Fruit fly (Drosophila melanogaster) whole organism, embryonic: ENCODE results near the gene Uba4.

Source experiments
- Asciz ChIP-seq: fragments of 200-800 bp; sonication (Bioruptor generic); optimal IDR thresholded peaks from 2 replicates; lab custom pipeline; 2017; ENCODE audit warnings: missing biosample characterization, mild to moderate bottlenecking, missing genetic modification characterization, missing genetic modification reagents
- Atf6 ChIP-seq: fragments of 200-800 bp; sonication (Bioruptor generic); IDR thresholded peaks from 2 replicates; pipeline ENCODE4 v1.3.6; 2022; ENCODE audit warnings: missing biosample characterization, missing genetic modification characterization
- B-H1 ChIP-seq: fragments of 200-800 bp; sonication (Bioruptor generic); IDR thresholded peaks from 3 replicates; pipeline ENCODE4 v1.3.6; 2022; ENCODE audit warnings: missing biosample characterization, missing genetic modification characterization
- B-H2 ChIP-seq: fragments of 200-800 bp; sonication (Bioruptor generic); optimal IDR thresholded peaks from 2 replicates; lab custom pipeline; 2018; ENCODE audit warnings: missing biosample characterization, mild to moderate bottlenecking, missing genetic modification characterization
- C15 ChIP-seq: fragments of 200-800 bp; sonication (Bioruptor generic); IDR thresholded peaks from 3 replicates; pipeline ENCODE4 v1.3.6; 2022; ENCODE audit warnings: missing biosample characterization, missing genetic modification characterization
- CG10147 ChIP-seq: fragments of 200-800 bp; sonication (Bioruptor generic); optimal IDR thresholded peaks from 2 replicates; lab custom pipeline; 2019; ENCODE audit warnings: missing biosample characterization, mild to moderate bottlenecking, missing genetic modification characterization, moderate library complexity
- CG10654 ChIP-seq: fragments of 200-800 bp; sonication (Bioruptor generic); optimal IDR thresholded peaks from 2 replicates; lab custom pipeline; 2016; ENCODE audit warnings: missing biosample characterization, missing genetic modification characterization
- CG11696 ChIP-seq: fragments of 200-800 bp; sonication (Bioruptor generic); IDR thresholded peaks from 2 replicates; pipeline ENCODE4 v1.3.6; 2022; ENCODE audit warnings: missing biosample characterization, missing genetic modification characterization
- CG11723 ChIP-seq: fragments of 200-800 bp; sonication (Bioruptor generic); optimal IDR thresholded peaks from 2 replicates; lab custom pipeline; 2017; ENCODE audit warnings: missing biosample characterization, mild to moderate bottlenecking, missing genetic modification characterization
- CG12071 ChIP-seq: fragments of 200-800 bp; sonication (Bioruptor generic); optimal IDR thresholded peaks from 3 replicates; lab custom pipeline; 2018; ENCODE audit warnings: missing biosample characterization, mild to moderate bottlenecking, missing genetic modification characterization
- CG12104 ChIP-seq: fragments of 200-800 bp; sonication (Bioruptor generic); optimal IDR thresholded peaks from 3 replicates; lab custom pipeline; 2016; ENCODE audit warnings: missing biosample characterization, missing genetic modification characterization
- CG1233 ChIP-seq: fragments of 200-800 bp; sonication (Bioruptor generic); optimal IDR thresholded peaks from 4 replicates; lab custom pipeline; 2018; ENCODE audit warnings: missing biosample characterization, mild to moderate bottlenecking, missing genetic modification characterization
- CG13775 ChIP-seq: fragments of 200-800 bp; sonication (Bioruptor generic); optimal IDR thresholded peaks from 3 replicates; lab custom pipeline; 2017; ENCODE audit warnings: missing biosample characterization, mild to moderate bottlenecking, missing genetic modification characterization
- CG14014 ChIP-seq: fragments of 200-800 bp; sonication (Bioruptor generic); IDR thresholded peaks from 2 replicates; pipeline ENCODE4 v1.3.6; 2022; ENCODE audit warnings: missing biosample characterization, missing genetic modification characterization
- CG14965 ChIP-seq: fragments of 200-800 bp; sonication (Bioruptor generic); optimal IDR thresholded peaks from 2 replicates; lab custom pipeline; 2016; ENCODE audit warnings: missing biosample characterization, missing genetic modification characterization, borderline replicate concordance
- CG16813 ChIP-seq: fragments of 200-800 bp; sonication (Bioruptor generic); IDR thresholded peaks from 3 replicates; pipeline ENCODE4 v1.3.6; 2022; ENCODE audit warnings: missing biosample characterization, missing genetic modification characterization; ENCODE audit not compliant: partially characterized antibody
- CG17568 ChIP-seq: fragments of 200-800 bp; sonication (Bioruptor generic); optimal IDR thresholded peaks from 2 replicates; lab custom pipeline; 2018; ENCODE audit warnings: missing biosample characterization, mild to moderate bottlenecking, missing genetic modification characterization, moderate library complexity
- CG18476 ChIP-seq: fragments of 200-800 bp; sonication (Bioruptor generic); optimal IDR thresholded peaks from 2 replicates; lab custom pipeline; 2016; ENCODE audit warnings: missing biosample characterization, mild to moderate bottlenecking, missing genetic modification characterization
- CG31224 ChIP-seq: fragments of 200-800 bp; sonication (Bioruptor generic); IDR thresholded peaks from 2 replicates; pipeline ENCODE4 v1.3.6; 2022; ENCODE audit warnings: missing biosample characterization, missing genetic modification characterization
- CG32532 ChIP-seq: fragments of 200-800 bp; sonication (Bioruptor generic); IDR thresholded peaks from 2 replicates; pipeline ENCODE4 v1.3.6; 2022; ENCODE audit warnings: missing biosample characterization, missing genetic modification characterization
- CG4820 ChIP-seq: fragments of 200-800 bp; sonication (Bioruptor generic); optimal IDR thresholded peaks from 3 replicates; lab custom pipeline; 2016; ENCODE audit warnings: missing biosample characterization, missing genetic modification characterization
- CG6254 ChIP-seq: fragments of 200-800 bp; sonication (Bioruptor generic); optimal IDR thresholded peaks from 3 replicates; lab custom pipeline; 2017; ENCODE audit warnings: mild to moderate bottlenecking, missing biosample characterization, missing genetic modification reagents, missing genetic modification characterization
- CG9727 ChIP-seq: fragments of 200-800 bp; sonication (Bioruptor generic); optimal IDR thresholded peaks from 3 replicates; lab custom pipeline; 2017; ENCODE audit warnings: missing biosample characterization, mild to moderate bottlenecking, missing genetic modification characterization
- ERR ChIP-seq: fragments of 200-800 bp; sonication (Bioruptor generic); optimal IDR thresholded peaks from 2 replicates; lab custom pipeline; 2016; ENCODE audit warnings: missing biosample characterization, missing genetic modification characterization
- Eip74EF ChIP-seq, 2 experiments: fragments of 200-800 bp in 1 of 2; fragments of >200 bp in 1 of 2; sonication (Bioruptor generic) in 1 of 2; optimal IDR thresholded peaks; 2 replicates each; lab custom pipeline; 2017 to 2019; ENCODE audit warnings: missing biosample characterization in 2 of 2, missing genetic modification characterization in 2 of 2, mild to moderate bottlenecking in 1 of 2, moderate library complexity in 1 of 2
- Elba2 ChIP-seq: fragments of 200-800 bp; sonication (Bioruptor generic); optimal IDR thresholded peaks from 3 replicates; lab custom pipeline; 2016; ENCODE audit warnings: missing biosample characterization, missing genetic modification characterization
- Fer3 ChIP-seq: fragments of 200-800 bp; sonication (Bioruptor generic); optimal IDR thresholded peaks from 2 replicates; lab custom pipeline; 2018; ENCODE audit warnings: missing biosample characterization, mild to moderate bottlenecking, missing genetic modification characterization, moderate library complexity
- Mes4 ChIP-seq: fragments of 200-800 bp; sonication (Bioruptor generic); optimal IDR thresholded peaks from 2 replicates; lab custom pipeline; 2016; ENCODE audit warnings: missing biosample characterization, missing genetic modification characterization
- Neu2 ChIP-seq: fragments of 200-800 bp; sonication (Bioruptor generic); optimal IDR thresholded peaks from 3 replicates; lab custom pipeline; 2016; ENCODE audit warnings: missing biosample characterization, missing genetic modification characterization, borderline replicate concordance
- Opbp ChIP-seq: fragments of 200-800 bp; sonication (Bioruptor generic); IDR thresholded peaks from 3 replicates; pipeline ENCODE4 v1.3.6; 2022; ENCODE audit warnings: missing biosample characterization, missing genetic modification characterization; ENCODE audit not compliant: partially characterized antibody
- Poxn ChIP-seq: fragments of 200-800 bp; sonication (Bioruptor generic); IDR thresholded peaks from 2 replicates; pipeline ENCODE4 v1.3.6; 2022; ENCODE audit warnings: missing biosample characterization, missing genetic modification characterization
- Usf ChIP-seq: fragments of 200-800 bp; sonication (Bioruptor generic); optimal IDR thresholded peaks from 2 replicates; lab custom pipeline; 2017; ENCODE audit warnings: missing genotype, missing biosample characterization, missing genetic modification characterization
- amos ChIP-seq: fragments of 200-800 bp; sonication (Bioruptor generic); IDR thresholded peaks from 2 replicates; pipeline ENCODE4 v1.3.6; 2022; ENCODE audit warnings: missing biosample characterization, missing genetic modification characterization; ENCODE audit not compliant: partially characterized antibody
- bcd ChIP-seq: fragments of 200-800 bp; sonication (Bioruptor generic); optimal IDR thresholded peaks from 2 replicates; lab custom pipeline; 2017; ENCODE audit warnings: missing biosample characterization, mild to moderate bottlenecking, missing genetic modification characterization
- bsh ChIP-seq, 2 experiments: fragments of 200-800 bp; sonication (Bioruptor generic); optimal IDR thresholded peaks; 2 replicates each; lab custom pipeline; 2017 to 2018; ENCODE audit warnings: mild to moderate bottlenecking in 2 of 2, missing biosample characterization in 2 of 2, missing genetic modification characterization in 2 of 2, moderate library complexity in 1 of 2
- chinmo ChIP-seq: fragments of 200-800 bp; sonication (Bioruptor generic); IDR thresholded peaks from 4 replicates; pipeline ENCODE4 v1.3.6; 2022; ENCODE audit warnings: missing biosample characterization, missing genetic modification characterization; ENCODE audit not compliant: partially characterized antibody
- croc ChIP-seq: fragments of 200-800 bp; sonication (Bioruptor generic); conservative IDR thresholded peaks from 3 replicates; pipeline ENCODE4 v1.3.6; 2022; ENCODE audit warnings: missing biosample characterization, missing genetic modification characterization
- gcm2 ChIP-seq: fragments of 200-800 bp; sonication (Bioruptor generic); optimal IDR thresholded peaks from 2 replicates; lab custom pipeline; 2016; ENCODE audit warnings: missing biosample characterization, missing genetic modification characterization
- gt ChIP-seq: fragments of 200-800 bp; sonication (Bioruptor generic); IDR thresholded peaks from 2 replicates; pipeline ENCODE4 v1.3.6; 2022; ENCODE audit warnings: missing biosample characterization, missing genetic modification characterization
- knrl ChIP-seq: fragments of 200-800 bp; sonication (Bioruptor generic); IDR thresholded peaks from 3 replicates; pipeline ENCODE4 v1.3.6; 2022; ENCODE audit warnings: missing biosample characterization, missing genetic modification characterization; ENCODE audit not compliant: partially characterized antibody
- mld ChIP-seq: fragments of 200-800 bp; sonication (Bioruptor generic); IDR thresholded peaks from 3 replicates; pipeline ENCODE4 v1.3.6; 2022; ENCODE audit warnings: missing biosample characterization, missing genetic modification characterization; ENCODE audit not compliant: partially characterized antibody
- psq ChIP-seq: fragments of 200-800 bp; sonication (Bioruptor generic); optimal IDR thresholded peaks from 2 replicates; lab custom pipeline; 2017; ENCODE audit warnings: missing biosample characterization, missing genetic modification characterization
- ranshi ChIP-seq: fragments of 200-800 bp; sonication (Bioruptor generic); IDR thresholded peaks from 2 replicates; pipeline ENCODE4 v1.3.6; 2022; ENCODE audit warnings: missing biosample characterization, missing genetic modification characterization
- ro ChIP-seq: fragments of 200-800 bp; sonication (Bioruptor generic); IDR thresholded peaks from 2 replicates; pipeline ENCODE4 v1.3.6; 2022; ENCODE audit warnings: missing biosample characterization, missing genetic modification characterization
- shn ChIP-seq: fragments of 200-800 bp; sonication (Bioruptor generic); optimal IDR thresholded peaks from 3 replicates; lab custom pipeline; 2016; ENCODE audit warnings: missing biosample characterization, missing genetic modification characterization
- so ChIP-seq: fragments of 200-800 bp; sonication (Bioruptor generic); IDR thresholded peaks from 3 replicates; pipeline ENCODE4 v1.3.6; 2022; ENCODE audit warnings: missing biosample characterization, missing genetic modification characterization
- sr ChIP-seq: fragments of 200-800 bp; sonication (Bioruptor generic); IDR thresholded peaks from 3 replicates; pipeline ENCODE4 v1.3.6; 2022; ENCODE audit warnings: missing biosample characterization, missing genetic modification characterization
- stwl ChIP-seq: fragments of 200-800 bp; sonication (Bioruptor generic); optimal IDR thresholded peaks from 3 replicates; lab custom pipeline; 2018; ENCODE audit warnings: missing biosample characterization, mild to moderate bottlenecking, missing genetic modification characterization, moderate library complexity
- unc-4 ChIP-seq: fragments of 200-800 bp; sonication (Bioruptor generic); IDR thresholded peaks from 2 replicates; pipeline ENCODE4 v1.3.6; 2022; ENCODE audit warnings: missing biosample characterization, missing genetic modification characterization; ENCODE audit not compliant: partially characterized antibody
- wek ChIP-seq: fragments of 200-800 bp; sonication (Bioruptor generic); optimal IDR thresholded peaks from 3 replicates; lab custom pipeline; 2018; ENCODE audit warnings: missing biosample characterization, mild to moderate bottlenecking, missing genetic modification characterization, moderate library complexity

Gene Uba4

dm6 chr2L:8543102-8543501, 25.9 kb downstream of the Uba4 start (continued):
- TF ChIP-seq chinmo (GFP tag; lab: Robert Waterston, UW): no peak
- no peak for TF ChIP-seq bsh (GFP tag; optimal IDR thresholded peaks at IDR 0.05; lab: Kevin White, UChicago)
- no peak for TF ChIP-seq Eip74EF (GFP tag; optimal IDR thresholded peaks at IDR 0.05; lab: Kevin White, UChicago)
- TF ChIP-seq CG16813 (GFP tag; lab: Robert Waterston, UW): no peak; the same call in 2 of the 3 replicates
- TF ChIP-seq ranshi (GFP tag; lab: Robert Waterston, UW): no peak
- no peak for TF ChIP-seq Opbp (GFP tag; lab: Robert Waterston, UW)
- TF ChIP-seq C15 (GFP tag; lab: Robert Waterston, UW): no peak
- TF ChIP-seq Mes4: peak; percentile 20
- TF ChIP-seq stwl (tag; lab: Kevin White, UChicago): peak; percentile 67
- TF ChIP-seq CG12071 (GFP tag; lab: Kevin White, UChicago): no peak
- no peak for TF ChIP-seq CG10654 (GFP tag; lab: Kevin White, UChicago)
- TF ChIP-seq gt: no peak
- TF ChIP-seq sr: no peak
- TF ChIP-seq CG10147: no peak
- TF ChIP-seq ro (GFP tag; lab: Robert Waterston, UW): no peak
- TF ChIP-seq CG4820 (GFP tag; lab: Kevin White, UChicago): no peak
- TF ChIP-seq so (GFP tag; lab: Robert Waterston, UW): no peak
- TF ChIP-seq gcm2 (GFP tag; lab: Kevin White, UChicago): no peak
- no peak for TF ChIP-seq croc (GFP tag; lab: Robert Waterston, UW)
- 0 out of 2 replicates have a peak, but pooled peaks have one; percentile 21 for TF ChIP-seq unc-4 (GFP tag; lab: Robert Waterston, UW)
- TF ChIP-seq CG13775: no peak
- no peak for TF ChIP-seq CG31224 (GFP tag; lab: Robert Waterston, UW)
- TF ChIP-seq Usf (GFP tag; lab: Kevin White, UChicago): no peak
- TF ChIP-seq CG11696 (GFP tag; lab: Robert Waterston, UW): no peak
- TF ChIP-seq B-H2 (GFP tag; lab: Kevin White, UChicago): no peak
- peak; percentile 24; the same call in 1 of the 2 replicates for TF ChIP-seq CG32532
- TF ChIP-seq amos: peak; percentile 38
- TF ChIP-seq Asciz (GFP tag; lab: Kevin White, UChicago): peak; percentile 31
- TF ChIP-seq CG11723 (GFP tag; lab: Kevin White, UChicago): peak; percentile 7
- no peak; the same call in 2 of the 3 replicates for TF ChIP-seq B-H1
- peak; percentile 14; the same call in 1 of the 2 replicates for TF ChIP-seq CG14014 (GFP tag; lab: Robert Waterston, UW)
- TF ChIP-seq Atf6 (GFP tag; lab: Robert Waterston, UW): 0 out of 2 replicates have a peak, but pooled peaks have one; percentile 17
- TF ChIP-seq CG6254 (GFP tag; lab: Kevin White, UChicago): no peak
- no peak for TF ChIP-seq CG1233
- TF ChIP-seq psq (GFP tag; lab: Kevin White, UChicago): peak; percentile 62
- no peak for TF ChIP-seq ERR (GFP tag; lab: Kevin White, UChicago)
- peak; percentile 44 for TF ChIP-seq wek (GFP tag; lab: Kevin White, UChicago)
- no peak for TF ChIP-seq CG14965 (GFP tag; lab: Kevin White, UChicago)
- TF ChIP-seq knrl (GFP tag; lab: Robert Waterston, UW): no peak
- no peak for TF ChIP-seq bcd (GFP tag; lab: Kevin White, UChicago)
- no peak for TF ChIP-seq mld (GFP tag; lab: Robert Waterston, UW)
- no peak for TF ChIP-seq CG18476 (GFP tag; lab: Kevin White, UChicago)
- no peak for TF ChIP-seq Elba2 (GFP tag; lab: Kevin White, UChicago)
- no peak for TF ChIP-seq Neu2 (GFP tag; lab: Kevin White, UChicago)
- no peak for TF ChIP-seq shn (GFP tag; lab: Kevin White, UChicago)
- no peak for TF ChIP-seq CG12104 (GFP tag; lab: Kevin White, UChicago)
- TF ChIP-seq Fer3 (tag; lab: Kevin White, UChicago): no peak
- TF ChIP-seq CG9727 (GFP tag; lab: Kevin White, UChicago): peak; percentile 13
- TF ChIP-seq Poxn (GFP tag; lab: Robert Waterston, UW): no peak
- no peak for TF ChIP-seq CG17568 (GFP tag; lab: Kevin White, UChicago)
